Worm (Caenorhabditis elegans) whole organism, L1 larva: Measurements from ENCODE around the gene cuc-1.
A peak's percentile ranks its signal among the peaks of the same experiment; 100 is the strongest.

Experiments used
- C04F5.9 ChIP-seq: sonication (generic microtip); optimal IDR thresholded peaks from 2 replicates; lab custom pipeline; 2016; ENCODE audit warnings: missing genetic modification characterization, missing compliant biosample characterization
- F16B12.6 ChIP-seq: fragments of 150-350 bp; optimal IDR thresholded peaks from 2 replicates; lab custom pipeline; 2014; ENCODE audit warnings: missing biosample characterization, missing genetic modification characterization
- Y116A8C.19 ChIP-seq: sonication (generic microtip); optimal IDR thresholded peaks from 2 replicates; lab custom pipeline; 2016; ENCODE audit warnings: missing compliant biosample characterization, missing genetic modification characterization, borderline replicate concordance
- aha-1 ChIP-seq: fragments of 150-350 bp; optimal IDR thresholded peaks from 2 replicates; lab custom pipeline; 2014; ENCODE audit warnings: missing biosample characterization, missing genetic modification characterization
- alr-1 ChIP-seq: fragments of 200-800 bp; sonication (Bioruptor generic); optimal IDR thresholded peaks from 2 replicates; lab custom pipeline; 2018; ENCODE audit warnings: borderline replicate concordance, mild to moderate bottlenecking, missing genetic modification characterization, missing compliant biosample characterization
- ama-1 ChIP-seq: fragments of 150-350 bp; optimal IDR thresholded peaks from 2 replicates; lab custom pipeline; 2014
- ceh-63 ChIP-seq: fragments of 200-800 bp; sonication (Bioruptor generic); optimal IDR thresholded peaks from 2 replicates; lab custom pipeline; 2018; ENCODE audit warnings: mild to moderate bottlenecking, missing genetic modification characterization, missing compliant biosample characterization
- ceh-8 ChIP-seq: fragments of 200-800 bp; sonication (Bioruptor generic); optimal IDR thresholded peaks from 2 replicates; lab custom pipeline; 2018; ENCODE audit warnings: mild to moderate bottlenecking, missing genetic modification characterization, moderate library complexity, missing compliant biosample characterization
- ceh-88 ChIP-seq: fragments of 200-800 bp; sonication (Bioruptor generic); IDR thresholded peaks from 2 replicates; pipeline ENCODE4 v1.3.6; 2022; ENCODE audit warnings: missing genetic modification characterization, missing compliant biosample characterization
- ceh-90 ChIP-seq: sonication (generic microtip); optimal IDR thresholded peaks from 2 replicates; lab custom pipeline; 2016; ENCODE audit warnings: missing genetic modification characterization, missing compliant biosample characterization
- ces-1 ChIP-seq: fragments of 150-350 bp; optimal IDR thresholded peaks from 2 replicates; lab custom pipeline; 2014; ENCODE audit warnings: missing biosample characterization, missing genetic modification reagents, missing genetic modification characterization
- dsc-1 ChIP-seq: sonication (generic microtip); optimal IDR thresholded peaks from 2 replicates; lab custom pipeline; 2016; ENCODE audit warnings: mild to moderate bottlenecking, missing genetic modification characterization, missing compliant biosample characterization
- efl-3 ChIP-seq: fragments of 200-800 bp; sonication (Bioruptor generic); optimal IDR thresholded peaks from 2 replicates; lab custom pipeline; 2018; ENCODE audit warnings: mild to moderate bottlenecking, missing genetic modification characterization, missing compliant biosample characterization
- egl-13 ChIP-seq: sonication (generic microtip); optimal IDR thresholded peaks from 2 replicates; lab custom pipeline; 2016; ENCODE audit warnings: missing genotype, missing genetic modification reagents, missing genetic modification characterization, missing compliant biosample characterization
- elt-2 ChIP-seq: sonication (generic microtip); optimal IDR thresholded peaks from 2 replicates; lab custom pipeline; 2016; ENCODE audit warnings: missing genetic modification characterization, mild to moderate bottlenecking, inconsistent platforms, missing compliant biosample characterization, missing genetic modification reagents
- elt-3 ChIP-seq, 6 experiments: fragments of 150-350 bp in 1 of 6; sonication (generic microtip); optimal IDR thresholded peaks; 2 replicates each; lab custom pipeline; 2017 to 2018; ENCODE audit warnings: missing biosample characterization in 6 of 6, missing genetic modification characterization in 6 of 6, inconsistent platforms in 1 of 6
- fkh-10 ChIP-seq: sonication (generic microtip); optimal IDR thresholded peaks from 2 replicates; lab custom pipeline; 2017; ENCODE audit warnings: missing biosample characterization, missing genetic modification reagents, missing genetic modification characterization
- fkh-4 ChIP-seq: sonication (generic microtip); optimal IDR thresholded peaks from 2 replicates; lab custom pipeline; 2016; ENCODE audit warnings: missing compliant biosample characterization, missing genetic modification characterization, borderline replicate concordance
- fkh-8 ChIP-seq: sonication (generic microtip); optimal IDR thresholded peaks from 2 replicates; lab custom pipeline; 2016; ENCODE audit warnings: mild to moderate bottlenecking, missing genetic modification characterization, missing compliant biosample characterization
- hlh-17 ChIP-seq: fragments of 200-800 bp; sonication (Bioruptor generic); optimal IDR thresholded peaks from 2 replicates; lab custom pipeline; 2018; ENCODE audit warnings: missing genetic modification characterization, mild to moderate bottlenecking, missing compliant biosample characterization, moderate library complexity, borderline replicate concordance
- lin-13 ChIP-seq: fragments of 150-350 bp; optimal IDR thresholded peaks from 2 replicates; lab custom pipeline; 2014; ENCODE audit warnings: missing biosample characterization, missing genetic modification reagents, missing genetic modification characterization
- lin-14 ChIP-seq: fragments of 200-800 bp; sonication (Bioruptor generic); optimal IDR thresholded peaks from 2 replicates; lab custom pipeline; 2018; ENCODE audit warnings: mild to moderate bottlenecking, missing genetic modification characterization, moderate library complexity, missing compliant biosample characterization
- lin-39 ChIP-seq: fragments of 150-350 bp; optimal IDR thresholded peaks from 2 replicates; lab custom pipeline; 2014; ENCODE audit warnings: missing biosample characterization, missing genetic modification reagents, missing genetic modification characterization
- lsy-2 ChIP-seq, 2 experiments: fragments of 150-350 bp; optimal IDR thresholded peaks; 2 replicates each; lab custom pipeline; 2014; ENCODE audit warnings: missing biosample characterization in 2 of 2, missing genetic modification characterization in 2 of 2
- mef-2 ChIP-seq: fragments of 150-350 bp; optimal IDR thresholded peaks from 2 replicates; lab custom pipeline; 2014; ENCODE audit warnings: missing biosample characterization, missing genetic modification characterization
- mep-1 ChIP-seq: fragments of 150-350 bp; optimal IDR thresholded peaks from 2 replicates; lab custom pipeline; 2014; ENCODE audit warnings: missing biosample characterization, missing genetic modification characterization
- nhr-19 ChIP-seq: fragments of 200-800 bp; sonication (Bioruptor generic); conservative IDR thresholded peaks from 2 replicates; pipeline ENCODE4 v1.3.6; 2022; ENCODE audit warnings: missing genetic modification characterization, missing compliant biosample characterization
- nhr-47 ChIP-seq: sonication (generic microtip); optimal IDR thresholded peaks from 2 replicates; lab custom pipeline; 2016; ENCODE audit warnings: mild to moderate bottlenecking, missing genetic modification characterization, moderate library complexity, missing compliant biosample characterization
- nhr-71 ChIP-seq: sonication (generic microtip); optimal IDR thresholded peaks from 2 replicates; lab custom pipeline; 2016; ENCODE audit warnings: mild to moderate bottlenecking, missing genetic modification characterization, moderate library complexity, missing compliant biosample characterization
- nhr-84 ChIP-seq: sonication (generic microtip); optimal IDR thresholded peaks from 2 replicates; lab custom pipeline; 2017; ENCODE audit warnings: missing biosample characterization, missing genetic modification characterization
- nhr-85 ChIP-seq: sonication (generic microtip); peaks from one replicate; lab custom pipeline; 2016; ENCODE audit warnings: missing genetic modification characterization, inconsistent platforms, missing compliant biosample characterization
- nhr-90 ChIP-seq: sonication (generic microtip); optimal IDR thresholded peaks from 2 replicates; lab custom pipeline; 2016; ENCODE audit warnings: mild to moderate bottlenecking, missing genetic modification characterization, missing compliant biosample characterization; ENCODE audit not compliant: poor library complexity
- pax-3 ChIP-seq: fragments of 200-800 bp; sonication (Bioruptor generic); optimal IDR thresholded peaks from 2 replicates; lab custom pipeline; 2018; ENCODE audit warnings: mild to moderate bottlenecking, missing genetic modification characterization, moderate library complexity, missing compliant biosample characterization
- pqm-1 ChIP-seq: sonication (generic microtip); optimal IDR thresholded peaks from 3 replicates; lab custom pipeline; 2017; ENCODE audit warnings: missing biosample characterization, missing genetic modification characterization
- skn-1 ChIP-seq: fragments of 150-350 bp; optimal IDR thresholded peaks from 2 replicates; lab custom pipeline; 2014; ENCODE audit warnings: missing biosample characterization, missing genetic modification characterization
- snpc-4 ChIP-seq: fragments of 150-350 bp; optimal IDR thresholded peaks from 2 replicates; lab custom pipeline; 2014; ENCODE audit warnings: missing biosample characterization, missing genetic modification characterization
- snu-23 ChIP-seq: sonication (generic microtip); optimal IDR thresholded peaks from 2 replicates; lab custom pipeline; 2016; ENCODE audit warnings: missing genetic modification characterization, missing compliant biosample characterization
- sox-4 ChIP-seq: sonication (generic microtip); optimal IDR thresholded peaks from 2 replicates; lab custom pipeline; 2016; ENCODE audit warnings: missing genetic modification characterization, missing compliant biosample characterization
- sptf-1 ChIP-seq: fragments of 150-350 bp; optimal IDR thresholded peaks from 2 replicates; lab custom pipeline; 2014; ENCODE audit warnings: missing biosample characterization, missing genetic modification characterization
- sup-37 ChIP-seq: fragments of 200-800 bp; sonication (Bioruptor generic); optimal IDR thresholded peaks from 2 replicates; lab custom pipeline; 2018; ENCODE audit warnings: mild to moderate bottlenecking, missing genetic modification characterization, missing compliant biosample characterization
- swsn-7 ChIP-seq: sonication (generic microtip); optimal IDR thresholded peaks from 2 replicates; lab custom pipeline; 2016; ENCODE audit warnings: missing genetic modification characterization, missing compliant biosample characterization
- unc-98 ChIP-seq: fragments of 200-800 bp; sonication (Bioruptor generic); IDR thresholded peaks from 2 replicates; pipeline ENCODE4 v1.3.6; 2022; ENCODE audit warnings: missing genetic modification characterization, missing compliant biosample characterization
- vab-15 ChIP-seq: sonication (generic microtip); optimal IDR thresholded peaks from 2 replicates; lab custom pipeline; 2017; ENCODE audit warnings: missing genotype, mild to moderate bottlenecking, missing genetic modification characterization, missing compliant biosample characterization
- xbp-1 ChIP-seq: sonication (generic microtip); optimal IDR thresholded peaks from 2 replicates; lab custom pipeline; 2016; ENCODE audit warnings: missing genetic modification characterization, missing compliant biosample characterization
- zip-4 ChIP-seq: fragments of 200-800 bp; sonication (Bioruptor generic); optimal IDR thresholded peaks from 2 replicates; lab custom pipeline; 2018; ENCODE audit warnings: mild to moderate bottlenecking, missing genetic modification characterization, moderate library complexity, missing compliant biosample characterization
- ztf-11 ChIP-seq, 2 experiments: sonication (generic microtip); optimal IDR thresholded peaks; 2 replicates each; lab custom pipeline; 2016 to 2017; ENCODE audit warnings: missing genetic modification characterization in 2 of 2, missing biosample characterization in 1 of 2, missing compliant biosample characterization in 1 of 2

cuc-1 gene

DNA sequence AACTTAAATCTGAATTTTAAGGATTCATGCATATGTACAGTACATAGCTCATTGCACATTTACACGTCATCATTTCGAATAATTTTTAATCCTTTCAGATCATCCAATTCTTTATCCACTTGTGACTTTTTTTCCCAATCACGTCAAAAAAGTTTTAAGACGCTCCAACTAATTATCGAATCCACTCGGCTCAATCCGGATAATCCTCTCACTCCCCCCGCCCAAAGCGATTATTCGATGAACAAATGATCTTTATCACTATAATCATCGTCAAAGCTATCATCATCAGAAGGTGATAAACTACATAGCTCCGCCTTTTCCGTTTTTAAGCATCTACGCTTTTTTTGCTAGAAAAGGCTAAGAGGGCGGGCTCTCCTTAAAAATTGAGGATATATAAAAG lies 23.2 kb downstream of the cuc-1 start:
- TF ChIP-seq lin-39 (tag; lab: Kevin White, UChicago) = no peak
- TF ChIP-seq mep-1 = no peak
- TF ChIP-seq efl-3 (GFP tag; lab: Kevin White, UChicago) = no peak
- no peak for TF ChIP-seq nhr-90
- no peak for TF ChIP-seq unc-98 (GFP tag; lab: Robert Waterston, UW)
- TF ChIP-seq C04F5.9 (tag; lab: Kevin White, UChicago) = no peak
- peak; percentile 77 for TF ChIP-seq pax-3 (tag; lab: Kevin White, UChicago)
- TF ChIP-seq egl-13 = peak; percentile 31
- no peak for TF ChIP-seq ama-1
- no peak for TF ChIP-seq hlh-17
- no peak for TF ChIP-seq lin-14
- peak; percentile 5 for TF ChIP-seq nhr-71 (tag; lab: Kevin White, UChicago)
- TF ChIP-seq pqm-1 (tag; lab: Kevin White, UChicago) = no peak
- no peak for TF ChIP-seq ceh-63 (GFP tag; lab: Kevin White, UChicago)
- TF ChIP-seq aha-1 = no peak
- TF ChIP-seq fkh-10 (GFP tag; lab: Kevin White, UChicago) = no peak
- TF ChIP-seq nhr-85 (tag; lab: Kevin White, UChicago) = no peak
- no peak for TF ChIP-seq F16B12.6
- TF ChIP-seq dsc-1 = peak; percentile 97
- TF ChIP-seq Y116A8C.19 (tag; lab: Kevin White, UChicago) = no peak
- TF ChIP-seq alr-1 = no peak
- TF ChIP-seq lin-13 = no peak
- TF ChIP-seq ztf-11 (tag; optimal IDR thresholded peaks at IDR 0.05; lab: Kevin White, UChicago) = no peak
- no peak for TF ChIP-seq sup-37
- TF ChIP-seq ceh-88 (GFP tag; lab: Robert Waterston, UW) = no peak
- no peak for TF ChIP-seq snpc-4 (tag; lab: Kevin White, UChicago)
- TF ChIP-seq sox-4 (tag; lab: Kevin White, UChicago) = peak; percentile 51
- no peak for TF ChIP-seq skn-1
- TF ChIP-seq mef-2 (tag; lab: Kevin White, UChicago) = no peak
- no peak for TF ChIP-seq xbp-1 (tag; lab: Kevin White, UChicago)
- TF ChIP-seq ceh-8 (GFP tag; lab: Kevin White, UChicago) = no peak
- peak; percentile 20 for TF ChIP-seq fkh-8 (tag; lab: Kevin White, UChicago)
- TF ChIP-seq lsy-2 (tag; optimal IDR thresholded peaks at IDR 0.05; lab: Kevin White, UChicago) = no peak
- no peak for TF ChIP-seq zip-4
- no peak for TF ChIP-seq elt-3 (tag; optimal IDR thresholded peaks at IDR 0.05; lab: Kevin White, UChicago)
- TF ChIP-seq vab-15 (tag; lab: Kevin White, UChicago) = no peak
- TF ChIP-seq elt-2 (tag; lab: Kevin White, UChicago) = no peak
- no peak for TF ChIP-seq swsn-7 (tag; lab: Kevin White, UChicago)
- TF ChIP-seq nhr-47 (tag; lab: Kevin White, UChicago) = peak; percentile 32
- TF ChIP-seq sptf-1 (tag; lab: Kevin White, UChicago) = no peak
- TF ChIP-seq fkh-4 (tag; lab: Kevin White, UChicago) = peak; percentile 2
- TF ChIP-seq ceh-90 (tag; lab: Kevin White, UChicago) = no peak

ce11 chrIII:7835684-7836083 lies 25.1 kb downstream of the cuc-1 start:
- TF ChIP-seq ces-1 (no peak), dsc-1 (peak; percentile 93), pax-3 (tag; lab: Kevin White, UChicago) (peak; percentile 49), nhr-84 (tag; lab: Kevin White, UChicago) (no peak), nhr-19 (GFP tag; lab: Robert Waterston, UW) (no peak), lsy-2 (tag; optimal IDR thresholded peaks at IDR 0.05; lab: Kevin White, UChicago) (no peak), snu-23 (GFP tag; lab: Kevin White, UChicago) (no peak), fkh-8 (tag; lab: Kevin White, UChicago) (peak; percentile 23)
